Worm (Caenorhabditis elegans) whole organism, L3 larva: ENCODE results near the gene R03G5.6.

Source experiments
- ZK546.5 ChIP-seq: sonication (generic microtip); optimal IDR thresholded peaks from 2 replicates; lab custom pipeline; 2017; ENCODE audit warnings: missing biosample characterization, missing genetic modification characterization
- aly-2 ChIP-seq: fragments of 150-350 bp; optimal IDR thresholded peaks from 2 replicates; lab custom pipeline; 2014; ENCODE audit warnings: missing biosample characterization, missing genetic modification characterization
- ama-1 ChIP-seq: fragments of 150-350 bp; optimal IDR thresholded peaks from 2 replicates; lab custom pipeline; 2018
- ceh-16 ChIP-seq: sonication (generic microtip); optimal IDR thresholded peaks from 2 replicates; lab custom pipeline; 2017; ENCODE audit warnings: missing biosample characterization, missing genetic modification characterization
- ceh-28 ChIP-seq: fragments of 150-350 bp; optimal IDR thresholded peaks from 2 replicates; lab custom pipeline; 2014; ENCODE audit warnings: missing biosample characterization, missing genetic modification reagents, missing genetic modification characterization
- ceh-82 ChIP-seq: fragments of 150-350 bp; optimal IDR thresholded peaks from 2 replicates; lab custom pipeline; 2014; ENCODE audit warnings: missing biosample characterization, missing genetic modification characterization
- ceh-9 ChIP-seq: sonication (generic microtip); optimal IDR thresholded peaks from 2 replicates; lab custom pipeline; 2018; ENCODE audit warnings: missing biosample characterization, missing genetic modification characterization
- daf-12 ChIP-seq: fragments of 150-350 bp; optimal IDR thresholded peaks from 2 replicates; lab custom pipeline; 2014; ENCODE audit warnings: missing biosample characterization, missing genetic modification reagents, missing genetic modification characterization
- egl-5 ChIP-seq: fragments of 150-350 bp; optimal IDR thresholded peaks from 2 replicates; lab custom pipeline; 2017; ENCODE audit warnings: missing biosample characterization, missing genetic modification reagents, missing genetic modification characterization, inconsistent platforms
- elt-1 ChIP-seq: fragments of 150-350 bp; optimal IDR thresholded peaks from 2 replicates; lab custom pipeline; 2014; ENCODE audit warnings: missing biosample characterization, missing genetic modification characterization
- elt-2 ChIP-seq: sonication (generic microtip); optimal IDR thresholded peaks from 2 replicates; lab custom pipeline; 2016; ENCODE audit warnings: missing genetic modification reagents, mild to moderate bottlenecking, missing genetic modification characterization, missing compliant biosample characterization
- elt-3 ChIP-seq, 3 experiments: fragments of 150-350 bp in 1 of 3; sonication (generic microtip) in 2 of 3; optimal IDR thresholded peaks; 2 replicates in 2 of 3; 4 replicates in 1 of 3; lab custom pipeline; 2014 to 2017; ENCODE audit warnings: missing biosample characterization in 3 of 3, missing genetic modification characterization in 3 of 3
- eor-1 ChIP-seq, 2 experiments: fragments of 150-350 bp; optimal IDR thresholded peaks; 2 replicates each; lab custom pipeline; 2014 to 2018; ENCODE audit warnings: missing biosample characterization in 2 of 2, missing genetic modification characterization in 2 of 2
- fkh-2 ChIP-seq: fragments of 150-350 bp; optimal IDR thresholded peaks from 2 replicates; lab custom pipeline; 2014; ENCODE audit warnings: missing biosample characterization, missing genetic modification reagents, missing genetic modification characterization
- hmg-11 ChIP-seq: sonication (generic microtip); optimal IDR thresholded peaks from 2 replicates; lab custom pipeline; 2016; ENCODE audit warnings: missing genetic modification characterization, missing compliant biosample characterization
- jun-1 ChIP-seq: fragments of 150-350 bp; optimal IDR thresholded peaks from 2 replicates; lab custom pipeline; 2014; ENCODE audit warnings: missing biosample characterization, missing genetic modification reagents, missing genetic modification characterization
- lin-15B ChIP-seq: fragments of 150-350 bp; optimal IDR thresholded peaks from 2 replicates; lab custom pipeline; 2014; ENCODE audit warnings: missing biosample characterization, missing genetic modification characterization
- lin-39 ChIP-seq: fragments of 150-350 bp; optimal IDR thresholded peaks from 2 replicates; lab custom pipeline; 2018; ENCODE audit warnings: missing biosample characterization, missing genetic modification reagents, missing genetic modification characterization
- lsy-12 ChIP-seq: sonication (generic microtip); optimal IDR thresholded peaks from 2 replicates; lab custom pipeline; 2016; ENCODE audit warnings: mild to moderate bottlenecking, missing genetic modification characterization, missing compliant biosample characterization
- mdl-1 ChIP-seq: fragments of 150-350 bp; optimal IDR thresholded peaks from 2 replicates; lab custom pipeline; 2014; ENCODE audit warnings: missing biosample characterization, missing genetic modification characterization
- mml-1 ChIP-seq: fragments of 150-350 bp; sonication (generic microtip); optimal IDR thresholded peaks from 3 replicates; lab custom pipeline; 2014; ENCODE audit warnings: missing biosample characterization, missing genetic modification characterization
- nfya-1 ChIP-seq: sonication (generic microtip); optimal IDR thresholded peaks from 2 replicates; lab custom pipeline; 2017; ENCODE audit warnings: missing genetic modification characterization, mild to moderate bottlenecking, missing compliant biosample characterization, antibody characterized with exemption, moderate library complexity; ENCODE audit not compliant: insufficient read depth
- nhr-12 ChIP-seq: fragments of 150-350 bp; optimal IDR thresholded peaks from 2 replicates; lab custom pipeline; 2014; ENCODE audit warnings: missing biosample characterization, missing genetic modification characterization
- nhr-23 ChIP-seq: fragments of 150-350 bp; optimal IDR thresholded peaks from 2 replicates; lab custom pipeline; 2014; ENCODE audit warnings: missing biosample characterization, missing genetic modification reagents, missing genetic modification characterization
- nhr-237 ChIP-seq: fragments of 150-350 bp; optimal IDR thresholded peaks from 2 replicates; lab custom pipeline; 2014; ENCODE audit warnings: missing biosample characterization, missing genetic modification characterization
- nhr-25 ChIP-seq: sonication (generic microtip); optimal IDR thresholded peaks from 2 replicates; lab custom pipeline; 2017; ENCODE audit warnings: missing biosample characterization, missing genetic modification characterization
- nhr-43 ChIP-seq: sonication (generic microtip); optimal IDR thresholded peaks from 2 replicates; lab custom pipeline; 2016; ENCODE audit warnings: mild to moderate bottlenecking, missing genetic modification characterization, missing compliant biosample characterization; ENCODE audit not compliant: poor library complexity, severe bottlenecking
- nhr-67 ChIP-seq: fragments of 150-350 bp; optimal IDR thresholded peaks from 2 replicates; lab custom pipeline; 2014; ENCODE audit warnings: missing biosample characterization, missing genetic modification characterization
- pha-4 ChIP-seq: fragments of 150-350 bp; optimal IDR thresholded peaks from 2 replicates; lab custom pipeline; 2014; ENCODE audit warnings: missing biosample characterization, missing genetic modification reagents, missing genetic modification characterization
- pqm-1 ChIP-seq: fragments of 150-350 bp; optimal IDR thresholded peaks from 2 replicates; lab custom pipeline; 2017; ENCODE audit warnings: missing biosample characterization, missing genetic modification characterization, inconsistent platforms
- sea-2 ChIP-seq: fragments of 150-350 bp; sonication (generic microtip); optimal IDR thresholded peaks from 4 replicates; lab custom pipeline; 2014; ENCODE audit warnings: missing biosample characterization, missing genetic modification reagents, missing genetic modification characterization
- snpc-4 ChIP-seq: fragments of 150-350 bp; optimal IDR thresholded peaks from 2 replicates; lab custom pipeline; 2014; ENCODE audit warnings: missing biosample characterization, missing genetic modification characterization
- tbx-2 ChIP-seq: sonication (generic microtip); optimal IDR thresholded peaks from 2 replicates; lab custom pipeline; 2016; ENCODE audit warnings: mild to moderate bottlenecking, missing genetic modification characterization, missing compliant biosample characterization
- unc-39 ChIP-seq: sonication (generic microtip); optimal IDR thresholded peaks from 4 replicates; lab custom pipeline; 2017; ENCODE audit warnings: missing biosample characterization, missing genetic modification characterization
- unc-62 ChIP-seq: fragments of 150-350 bp; sonication (generic microtip); optimal IDR thresholded peaks from 4 replicates; lab custom pipeline; 2014; ENCODE audit warnings: missing biosample characterization, missing genetic modification reagents, missing genetic modification characterization
- zag-1 ChIP-seq: fragments of 150-350 bp; optimal IDR thresholded peaks from 2 replicates; lab custom pipeline; 2014; ENCODE audit warnings: missing biosample characterization, missing genetic modification characterization
- ztf-11 ChIP-seq: fragments of 150-350 bp; optimal IDR thresholded peaks from 2 replicates; lab custom pipeline; 2014; ENCODE audit warnings: missing biosample characterization, missing genetic modification characterization
- ztf-4 ChIP-seq: fragments of 150-350 bp; optimal IDR thresholded peaks from 2 replicates; lab custom pipeline; 2014; ENCODE audit warnings: missing biosample characterization, missing genetic modification characterization

The R03G5.6 gene

DNA sequence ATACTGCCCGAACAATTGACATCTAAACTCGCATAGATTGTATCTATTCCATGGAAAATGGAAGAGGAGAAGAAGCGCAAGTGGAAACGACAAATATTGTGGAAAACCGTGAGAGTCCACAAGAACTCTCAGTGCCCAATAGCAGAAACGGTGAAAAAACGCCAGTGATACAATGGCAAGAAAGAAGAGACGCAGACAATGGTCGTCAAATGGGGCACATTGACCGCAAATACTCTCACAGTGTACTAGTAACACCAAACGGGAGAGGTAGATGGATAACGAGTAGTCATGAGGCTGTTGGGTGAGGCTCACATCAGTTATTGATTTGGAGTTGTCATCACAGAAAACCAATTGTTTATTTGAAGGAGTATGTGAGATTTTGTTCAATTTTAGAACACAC lies 34.3 kb downstream of the R03G5.6 start, which contains the start of gene ZK154.4:
Gene ZK154.4 (minus strand): TSS at position 27 of the 400 bp plus-strand sequence.
- TF ChIP-seq ceh-9 (tag; lab: Kevin White, UChicago) (no peak), nhr-25 (tag; lab: Kevin White, UChicago) (no peak), nhr-43 (peak; percentile 33), nhr-12 (tag; lab: Kevin White, UChicago) (no peak), aly-2 (no peak), ceh-82 (tag; lab: Kevin White, UChicago) (no peak), ztf-4 (tag; lab: Kevin White, UChicago) (no peak), mml-1 (tag; lab: Kevin White, UChicago) (no peak), unc-62 (GFP tag; lab: Kevin White, UChicago) (no peak), unc-39 (tag; lab: Kevin White, UChicago) (no peak), lin-39 (tag; lab: Kevin White, UChicago) (peak; percentile 51), ceh-16 (tag; lab: Kevin White, UChicago) (no peak), pqm-1 (tag; lab: Kevin White, UChicago) (no peak), hmg-11 (peak; percentile 77), tbx-2 (no peak), eor-1 (tag; optimal IDR thresholded peaks at IDR 0.05; lab: Kevin White, UChicago) (no peak), elt-2 (tag; lab: Kevin White, UChicago) (peak; percentile 36), ama-1 (no peak), fkh-2 (tag; lab: Kevin White, UChicago) (no peak), mdl-1 (tag; lab: Kevin White, UChicago) (no peak), ztf-11 (no peak), lin-15B (tag; lab: Kevin White, UChicago) (peak; percentile 11), nhr-23 (tag; lab: Kevin White, UChicago) (no peak), nhr-67 (no peak), ZK546.5 (no peak), nhr-237 (tag; lab: Kevin White, UChicago) (no peak), jun-1 (tag; lab: Kevin White, UChicago) (no peak), egl-5 (peak; percentile 25), pha-4 (tag; lab: Kevin White, UChicago) (peak; percentile 91), ceh-28 (tag; lab: Kevin White, UChicago) (peak; percentile 41), sea-2 (no peak), nfya-1 (tag; lab: Kevin White, UChicago) (peak; percentile 74), elt-1 (tag; lab: Kevin White, UChicago) (no peak), zag-1 (no peak)

DNA sequence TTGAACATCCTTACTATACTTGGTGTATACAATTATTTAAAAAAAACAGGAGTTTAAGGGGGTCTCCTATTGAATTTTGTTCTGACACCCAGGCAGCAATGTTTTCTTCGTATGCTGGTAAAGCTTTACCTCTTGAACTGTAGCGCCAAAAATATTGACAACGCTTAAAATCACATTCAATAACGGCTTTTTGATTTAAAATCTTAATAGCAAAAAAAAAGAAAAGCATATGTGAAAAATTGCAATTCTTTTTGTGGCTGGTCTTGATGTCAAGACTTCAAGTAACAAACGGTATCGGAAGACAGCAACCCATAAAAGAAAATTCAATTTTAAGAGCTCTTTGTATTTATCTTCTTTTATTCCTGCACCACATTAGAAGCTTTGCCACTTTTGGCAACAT lies 34.9 kb downstream of the R03G5.6 start:
- TF ChIP-seq nhr-43 (no peak), ztf-4 (tag; lab: Kevin White, UChicago) (no peak), nhr-12 (tag; lab: Kevin White, UChicago) (no peak), ztf-11 (no peak), nhr-25 (tag; lab: Kevin White, UChicago) (no peak), lsy-12 (tag; lab: Kevin White, UChicago) (no peak), unc-62 (GFP tag; lab: Kevin White, UChicago) (no peak), tbx-2 (no peak), ZK546.5 (no peak), snpc-4 (tag; lab: Kevin White, UChicago) (no peak), lin-39 (tag; lab: Kevin White, UChicago) (no peak)

DNA sequence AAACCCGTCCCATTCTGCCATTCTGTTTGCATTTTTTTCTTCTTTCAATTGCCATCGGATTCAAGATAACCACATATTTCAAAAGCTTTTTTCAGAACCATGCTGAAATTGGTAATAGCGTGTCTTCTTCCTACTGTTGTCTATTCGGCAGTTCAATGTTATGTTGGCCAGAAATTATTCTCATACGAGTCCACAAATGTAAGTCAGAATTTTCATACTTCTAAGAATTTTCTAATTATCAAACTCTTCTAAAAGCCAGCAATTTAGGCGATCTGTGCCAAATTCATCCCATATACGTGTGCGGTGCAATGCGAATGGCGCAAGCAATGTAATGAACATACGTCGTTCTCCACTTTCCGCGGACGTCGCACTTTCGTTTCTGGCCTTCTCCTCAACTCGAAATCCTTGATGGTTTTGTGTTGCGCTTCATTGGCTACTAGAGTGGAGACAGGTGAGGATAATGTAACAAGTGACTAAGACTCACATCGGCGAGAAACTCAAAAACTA lies 37.1 kb downstream of the R03G5.6 start, which contains the start of gene ZK154.1:
Gene ZK154.1 (plus strand): TSS at position 51 of the 507 bp plus-strand sequence.
- TF ChIP-seq egl-5 (no peak), jun-1 (tag; lab: Kevin White, UChicago) (no peak), ceh-82 (tag; lab: Kevin White, UChicago) (no peak), daf-12 (tag; lab: Kevin White, UChicago) (no peak), nfya-1 (tag; lab: Kevin White, UChicago) (no peak), ceh-16 (tag; lab: Kevin White, UChicago) (no peak), nhr-43 (no peak), pha-4 (tag; lab: Kevin White, UChicago) (no peak), elt-3 (tag; optimal IDR thresholded peaks at IDR 0.05; lab: Kevin White, UChicago) (no peak)
